Fruit fly (Drosophila melanogaster) whole organism, wandering third instar larva: Measurements from ENCODE around the gene CG7945.

ENCODE experiments used
- Abd-B ChIP-seq: fragments of >200 bp; optimal IDR thresholded peaks from 2 replicates; lab custom pipeline; 2017; ENCODE audit warnings: missing biosample characterization, missing genetic modification characterization
- CG32264 ChIP-seq: fragments of 200-800 bp; sonication (Bioruptor generic); optimal IDR thresholded peaks from 2 replicates; lab custom pipeline; 2016; ENCODE audit warnings: missing biosample characterization, missing genetic modification characterization
- CG9705 ChIP-seq: fragments of 200-800 bp; sonication (Bioruptor generic); optimal IDR thresholded peaks from 2 replicates; lab custom pipeline; 2018; ENCODE audit warnings: missing biosample characterization, mild to moderate bottlenecking, missing genetic modification characterization
- CrebA ChIP-seq: fragments of 200-800 bp; sonication (Bioruptor generic); optimal IDR thresholded peaks from 2 replicates; lab custom pipeline; 2016; ENCODE audit warnings: missing biosample characterization, mild to moderate bottlenecking, missing genetic modification characterization, borderline replicate concordance
- Dfd ChIP-seq: fragments of >200 bp; optimal IDR thresholded peaks from 2 replicates; lab custom pipeline; 2017; ENCODE audit warnings: missing biosample characterization, missing genetic modification characterization
- Dif ChIP-seq: fragments of 200-275, 200-300 bp; sonication (Bioruptor generic); optimal IDR thresholded peaks from 2 replicates; lab custom pipeline; 2018; ENCODE audit warnings: missing biosample characterization, missing genetic modification characterization; ENCODE audit not compliant: partially characterized antibody
- GATAd ChIP-seq: sonication (Bioruptor generic); optimal IDR thresholded peaks from 2 replicates; lab custom pipeline; 2016; ENCODE audit warnings: missing biosample characterization, missing genetic modification characterization
- HLH106 ChIP-seq: fragments of 200-800 bp; optimal IDR thresholded peaks from 3 replicates; lab custom pipeline; 2019; ENCODE audit warnings: missing biosample characterization, mild to moderate bottlenecking, missing genetic modification characterization, moderate library complexity
- Hnf4 ChIP-seq: fragments of 200-800 bp; sonication (Bioruptor generic); optimal IDR thresholded peaks from 2 replicates; lab custom pipeline; 2016; ENCODE audit warnings: missing biosample characterization, mild to moderate bottlenecking, missing genetic modification characterization
- Hr83 ChIP-seq: fragments of 200-300 bp; sonication (Bioruptor generic); optimal IDR thresholded peaks from 2 replicates; lab custom pipeline; 2016; ENCODE audit warnings: missing biosample characterization, mild to moderate bottlenecking, missing genetic modification characterization, moderate library complexity; ENCODE audit not compliant: poor library complexity, severe bottlenecking
- Jra ChIP-seq: sonication (Bioruptor generic); optimal IDR thresholded peaks from 2 replicates; lab custom pipeline; 2016; ENCODE audit warnings: missing biosample characterization, missing genetic modification characterization
- Mio ChIP-seq: sonication (Bioruptor generic); optimal IDR thresholded peaks from 2 replicates; lab custom pipeline; 2016; ENCODE audit warnings: missing biosample characterization, missing genetic modification characterization
- Myc ChIP-seq: fragments of >200 bp; optimal IDR thresholded peaks from 2 replicates; lab custom pipeline; 2017
- N ChIP-seq: fragments of >200 bp; optimal IDR thresholded peaks from 2 replicates; lab custom pipeline; 2018; ENCODE audit warnings: missing biosample characterization, missing external identifiers, missing genetic modification characterization
- OdsH ChIP-seq: fragments of 200-800 bp; sonication (Bioruptor generic); optimal IDR thresholded peaks from 2 replicates; lab custom pipeline; 2016; ENCODE audit warnings: missing biosample characterization, mild to moderate bottlenecking, missing genetic modification characterization
- Rel ChIP-seq, 2 experiments: fragments of 200-800 bp; sonication (Bioruptor generic) in 1 of 2; optimal IDR thresholded peaks; 2 replicates in 1 of 2; 3 replicates in 1 of 2; lab custom pipeline; 2016 to 2019; ENCODE audit warnings: mild to moderate bottlenecking in 2 of 2, missing biosample characterization in 2 of 2, missing genetic modification characterization in 2 of 2, moderate library complexity in 1 of 2
- Sp1 ChIP-seq: fragments of 200-800 bp; sonication (Bioruptor generic); optimal IDR thresholded peaks from 3 replicates; lab custom pipeline; 2019; ENCODE audit warnings: missing biosample characterization, mild to moderate bottlenecking, missing genetic modification characterization, moderate library complexity
- Vsx2 ChIP-seq: fragments of 200-300, 225-300 bp; sonication (Bioruptor generic); optimal IDR thresholded peaks from 2 replicates; lab custom pipeline; 2018; ENCODE audit warnings: missing biosample characterization, missing genetic modification characterization; ENCODE audit not compliant: partially characterized antibody
- br ChIP-seq: fragments of 200-800 bp; sonication (Bioruptor generic); optimal IDR thresholded peaks from 2 replicates; lab custom pipeline; 2016; ENCODE audit warnings: missing biosample characterization, missing genetic modification characterization
- brk ChIP-seq: fragments of 200-800 bp; sonication (Bioruptor generic); optimal IDR thresholded peaks from 2 replicates; lab custom pipeline; 2016; ENCODE audit warnings: missing biosample characterization, mild to moderate bottlenecking, missing genetic modification characterization
- dl ChIP-seq, 2 experiments: fragments of 175-275, 200-275 bp in 1 of 2; fragments of 200-275 bp in 1 of 2; sonication (Bioruptor generic); optimal IDR thresholded peaks; lab custom pipeline; 2018; ENCODE audit warnings: mild to moderate bottlenecking in 2 of 2, missing biosample characterization in 2 of 2, missing genetic modification characterization in 2 of 2, moderate library complexity in 2 of 2; ENCODE audit not compliant: partially characterized antibody in 2 of 2, insufficient read depth in 1 of 2
- dsf ChIP-seq: sonication (Bioruptor generic); optimal IDR thresholded peaks from 2 replicates; lab custom pipeline; 2016; ENCODE audit warnings: missing biosample characterization, missing genetic modification characterization, borderline replicate concordance
- ey ChIP-seq: fragments of 200-800 bp; sonication (Bioruptor generic); optimal IDR thresholded peaks from 2 replicates; lab custom pipeline; 2016; ENCODE audit warnings: missing biosample characterization, missing genetic modification characterization
- foxo ChIP-seq, 2 experiments: fragments of 200-800 bp; sonication (Bioruptor generic); optimal IDR thresholded peaks; 2 replicates in 1 of 2; 3 replicates in 1 of 2; lab custom pipeline; 2016 to 2017; ENCODE audit warnings: missing biosample characterization in 2 of 2, missing genetic modification characterization in 2 of 2
- fru ChIP-seq: fragments of 200-800 bp; sonication (Bioruptor generic); optimal IDR thresholded peaks from 3 replicates; lab custom pipeline; 2016; ENCODE audit warnings: missing biosample characterization, mild to moderate bottlenecking, missing genetic modification characterization
- h ChIP-seq: fragments of 200-800 bp; sonication (Bioruptor generic); optimal IDR thresholded peaks from 3 replicates; lab custom pipeline; 2016; ENCODE audit warnings: missing biosample characterization, mild to moderate bottlenecking, missing genetic modification characterization
- jim ChIP-seq: fragments of 175-275, 200-325 bp; sonication (Bioruptor generic); optimal IDR thresholded peaks from 2 replicates; lab custom pipeline; 2016; ENCODE audit warnings: missing biosample characterization, mild to moderate bottlenecking, missing genetic modification characterization
- lola ChIP-seq: fragments of >200 bp; optimal IDR thresholded peaks from 2 replicates; lab custom pipeline; 2017; ENCODE audit warnings: missing biosample characterization, missing genetic modification characterization
- pan ChIP-seq: fragments of >200 bp; optimal IDR thresholded peaks from 2 replicates; lab custom pipeline; 2017
- psq ChIP-seq: fragments of 200-800 bp; sonication (Bioruptor generic); optimal IDR thresholded peaks from 3 replicates; lab custom pipeline; 2017; ENCODE audit warnings: missing biosample characterization, mild to moderate bottlenecking, missing genetic modification characterization, moderate library complexity
- rgr ChIP-seq: fragments of 200-800 bp; sonication (Bioruptor generic); optimal IDR thresholded peaks from 3 replicates; lab custom pipeline; 2016; ENCODE audit warnings: missing biosample characterization, mild to moderate bottlenecking, missing genetic modification characterization
- sage ChIP-seq: fragments of 200-800 bp; sonication (Bioruptor generic); optimal IDR thresholded peaks from 2 replicates; lab custom pipeline; 2016; ENCODE audit warnings: missing biosample characterization, mild to moderate bottlenecking, missing genetic modification characterization
- sv ChIP-seq: fragments of 200-800 bp; sonication (Bioruptor generic); optimal IDR thresholded peaks from 3 replicates; lab custom pipeline; 2016; ENCODE audit warnings: missing biosample characterization, missing genetic modification characterization
- woc ChIP-seq: sonication (Bioruptor generic); optimal IDR thresholded peaks from 2 replicates; lab custom pipeline; 2016; ENCODE audit warnings: missing biosample characterization, mild to moderate bottlenecking, missing genetic modification characterization

CG7945 gene

dm6 chr3L:15523806-15524346 is at the start of gene CG7945:
Gene CG7945 (minus strand): TSS chr3L:15524137.
- peak; percentile 5 for TF ChIP-seq Hnf4
- TF ChIP-seq sage, result peak; percentile 48
- TF ChIP-seq Rel (GFP tag; optimal IDR thresholded peaks at IDR 0.05; lab: Kevin White, UChicago), result peak; percentile 47
- peak; percentile 99 for TF ChIP-seq Rel (tag; optimal IDR thresholded peaks at IDR 0.05; lab: Kevin White, UChicago)
- no peak for TF ChIP-seq CG32264 (GFP tag; lab: Kevin White, UChicago)

- TF ChIP-seq psq (GFP tag; lab: Kevin White, UChicago), result no peak
- no peak for TF ChIP-seq N (GFP tag; lab: Kevin White, UChicago)
- TF ChIP-seq fru (GFP tag; lab: Kevin White, UChicago), result no peak
- no peak for TF ChIP-seq Abd-B (GFP tag; lab: Kevin White, UChicago)
- TF ChIP-seq Dif (GFP tag; lab: Kevin White, UChicago), result no peak
- no peak for TF ChIP-seq sv
- TF ChIP-seq OdsH, result no peak
- no peak for TF ChIP-seq br (GFP tag; lab: Kevin White, UChicago)
- no peak for TF ChIP-seq Vsx2
- TF ChIP-seq Myc, result no peak
- no peak for TF ChIP-seq woc
- no peak for TF ChIP-seq Sp1 (GFP tag; lab: Kevin White, UChicago)
- no peak for TF ChIP-seq foxo (GFP tag; optimal IDR thresholded peaks at IDR 0.05; lab: Kevin White, UChicago)
- TF ChIP-seq dl (GFP tag; optimal IDR thresholded peaks at IDR 0.05; lab: Kevin White, UChicago; ENCODE audit: insufficient read depth in 1 of 2, partially characterized antibody in 2 of 2), result no peak
- no peak for TF ChIP-seq Mio (GFP tag; lab: Kevin White, UChicago)
- TF ChIP-seq ey, result no peak
- TF ChIP-seq GATAd (GFP tag; lab: Kevin White, UChicago), result no peak
Observed at dm6 chr3L:15570571-15570970, 46.6 kb upstream of the CG7945 start.

dm6 chr3L:15568748-15569147 is 44.8 kb upstream of the CG7945 start:
- TF ChIP-seq Sp1 (GFP tag; lab: Kevin White, UChicago) (no peak), woc (no peak), Rel (GFP tag; optimal IDR thresholded peaks at IDR 0.05; lab: Kevin White, UChicago) (no peak), Rel (tag; optimal IDR thresholded peaks at IDR 0.05; lab: Kevin White, UChicago) (peak; percentile 77), brk (GFP tag; lab: Kevin White, UChicago) (no peak)

- TF ChIP-seq N (GFP tag; lab: Kevin White, UChicago) (no peak), CG9705 (no peak), Myc (no peak), Rel (GFP tag; optimal IDR thresholded peaks at IDR 0.05; lab: Kevin White, UChicago) (peak; percentile 36), Rel (tag; optimal IDR thresholded peaks at IDR 0.05; lab: Kevin White, UChicago) (no peak), h (peak; percentile 66), br (GFP tag; lab: Kevin White, UChicago) (peak; percentile 47), Dfd (GFP tag; lab: Kevin White, UChicago) (no peak), rgr (GFP tag; lab: Kevin White, UChicago) (peak; percentile 68), Sp1 (GFP tag; lab: Kevin White, UChicago) (peak; percentile 55), OdsH (peak; percentile 19), jim (GFP tag; lab: Kevin White, UChicago) (peak; percentile 28), CG32264 (GFP tag; lab: Kevin White, UChicago) (peak; percentile 32), psq (GFP tag; lab: Kevin White, UChicago) (peak; percentile 66), Hr83 (GFP tag; lab: Kevin White, UChicago) (peak; percentile 90), ey (no peak), dl (GFP tag; optimal IDR thresholded peaks at IDR 0.05; lab: Kevin White, UChicago; ENCODE audit: insufficient read depth in 1 of 2, partially characterized antibody in 2 of 2) (no peak), fru (GFP tag; lab: Kevin White, UChicago) (no peak)
Observed at dm6 chr3L:15566484-15566955, 42.6 kb upstream of the CG7945 start.

dm6 chr3L:15565829-15566433 is 42.0 kb upstream of the CG7945 start, which contains the start of gene dop:
Gene dop (plus strand): TSS chr3L:15566013.
- no peak for TF ChIP-seq pan (lab: Kevin White, UChicago)
- TF ChIP-seq HLH106 (tag; lab: Kevin White, UChicago), result peak; percentile 37
- no peak for TF ChIP-seq Myc
- TF ChIP-seq sage, result no peak
- peak; percentile 19 for TF ChIP-seq woc
- no peak for TF ChIP-seq GATAd (GFP tag; lab: Kevin White, UChicago)
- TF ChIP-seq br (GFP tag; lab: Kevin White, UChicago), result no peak
- peak; percentile 18 for TF ChIP-seq sv
- TF ChIP-seq dl (GFP tag; optimal IDR thresholded peaks at IDR 0.05; lab: Kevin White, UChicago; ENCODE audit: insufficient read depth in 1 of 2, partially characterized antibody in 2 of 2), result no peak
- no peak for TF ChIP-seq Jra (GFP tag; lab: Kevin White, UChicago)
- TF ChIP-seq jim (GFP tag; lab: Kevin White, UChicago), result no peak
- TF ChIP-seq brk (GFP tag; lab: Kevin White, UChicago), result no peak
- peak; percentile 18 for TF ChIP-seq ey
- no peak for TF ChIP-seq CG9705
- no peak for TF ChIP-seq CrebA (GFP tag; lab: Kevin White, UChicago)
- no peak for TF ChIP-seq CG32264 (GFP tag; lab: Kevin White, UChicago)
- no peak for TF ChIP-seq Abd-B (GFP tag; lab: Kevin White, UChicago)
- no peak for TF ChIP-seq Dif (GFP tag; lab: Kevin White, UChicago)
- TF ChIP-seq foxo (GFP tag; optimal IDR thresholded peaks at IDR 0.05; lab: Kevin White, UChicago), result peak in 1 of 2 experiments; percentile 44
- peak; percentile 32 for TF ChIP-seq fru (GFP tag; lab: Kevin White, UChicago)
- no peak for TF ChIP-seq Vsx2
- TF ChIP-seq Rel (GFP tag; optimal IDR thresholded peaks at IDR 0.05; lab: Kevin White, UChicago), result no peak
- peak; percentile 89 for TF ChIP-seq Rel (tag; optimal IDR thresholded peaks at IDR 0.05; lab: Kevin White, UChicago)
- no peak for TF ChIP-seq lola (GFP tag; lab: Kevin White, UChicago)
- no peak for TF ChIP-seq h
- TF ChIP-seq dsf (GFP tag; lab: Kevin White, UChicago), result peak; percentile 21
- TF ChIP-seq Hr83 (GFP tag; lab: Kevin White, UChicago), result peak; percentile 60
